Fruit fly (Drosophila melanogaster) whole organism, embryonic: ENCODE results near the gene CG2909.
A peak's percentile ranks its signal among the peaks of the same experiment; 100 is the strongest.

Experiments
- Antp ChIP-seq: fragments of 200-800 bp; sonication (Bioruptor generic); optimal IDR thresholded peaks from 3 replicates; lab custom pipeline; 2016; ENCODE audit warnings: missing biosample characterization, missing genetic modification characterization
- Awh ChIP-seq: fragments of 200-800 bp; sonication (Bioruptor generic); IDR thresholded peaks from 2 replicates; pipeline ENCODE4, ENCODE4 v1.3.6; 2022; ENCODE audit warnings: missing biosample characterization, missing genetic modification characterization
- B-H2 ChIP-seq: fragments of 200-800 bp; sonication (Bioruptor generic); optimal IDR thresholded peaks from 2 replicates; lab custom pipeline; 2018; ENCODE audit warnings: missing biosample characterization, mild to moderate bottlenecking, missing genetic modification characterization
- CG10543 ChIP-seq: fragments of 200-800 bp; sonication (Bioruptor generic); optimal IDR thresholded peaks from 3 replicates; lab custom pipeline; 2017; ENCODE audit warnings: missing biosample characterization, mild to moderate bottlenecking, missing genetic modification characterization, moderate library complexity
- CG12391 ChIP-seq: fragments of 200-800 bp; sonication (Bioruptor generic); optimal IDR thresholded peaks from 3 replicates; lab custom pipeline; 2018; ENCODE audit warnings: missing biosample characterization, mild to moderate bottlenecking, missing genetic modification characterization, moderate library complexity
- CG12659 ChIP-seq: fragments of 200-800 bp; sonication (Bioruptor generic); optimal IDR thresholded peaks from 3 replicates; lab custom pipeline; 2017; ENCODE audit warnings: mild to moderate bottlenecking, missing biosample characterization, missing genetic modification reagents, missing genetic modification characterization
- CG14441 ChIP-seq: fragments of 200-800 bp; sonication (Bioruptor generic); IDR thresholded peaks from 2 replicates; pipeline ENCODE4 v1.3.6; 2022; ENCODE audit warnings: missing biosample characterization, missing genetic modification characterization
- CG14667 ChIP-seq: fragments of 200-800 bp; sonication (Bioruptor generic); IDR thresholded peaks from 2 replicates; pipeline ENCODE4 v1.3.6; 2022; ENCODE audit warnings: missing biosample characterization, missing genetic modification characterization
- CG17186 ChIP-seq: fragments of 200-800 bp; sonication (Bioruptor generic); optimal IDR thresholded peaks from 3 replicates; lab custom pipeline; 2017; ENCODE audit warnings: missing biosample characterization, missing genetic modification reagents, missing genetic modification characterization
- CG17612 ChIP-seq: fragments of 200-800 bp; sonication (Bioruptor generic); IDR thresholded peaks from 2 replicates; pipeline ENCODE4 v1.3.6; 2022; ENCODE audit warnings: missing biosample characterization, missing genetic modification characterization
- CG1832 ChIP-seq: fragments of 200-800 bp; sonication (Bioruptor generic); optimal IDR thresholded peaks from 2 replicates; lab custom pipeline; 2017; ENCODE audit warnings: missing biosample characterization, mild to moderate bottlenecking, missing genetic modification characterization, inconsistent platforms
- CG30020 ChIP-seq: fragments of 200-800 bp; optimal IDR thresholded peaks from 2 replicates; lab custom pipeline; 2019; ENCODE audit warnings: missing biosample characterization, mild to moderate bottlenecking, missing genetic modification characterization, moderate library complexity
- CG4328 ChIP-seq: fragments of 200-800 bp; sonication (Bioruptor generic); optimal IDR thresholded peaks from 3 replicates; lab custom pipeline; 2017; ENCODE audit warnings: missing biosample characterization, missing genetic modification reagents, missing genetic modification characterization
- CG4617 ChIP-seq: fragments of 200-800 bp; sonication (Bioruptor generic); optimal IDR thresholded peaks from 3 replicates; lab custom pipeline; 2016; ENCODE audit warnings: missing biosample characterization, missing genetic modification characterization, borderline replicate concordance
- CG7372 ChIP-seq: fragments of 200-800 bp; sonication (Bioruptor generic); IDR thresholded peaks from 2 replicates; pipeline ENCODE4 v1.3.6; 2022; ENCODE audit warnings: missing biosample characterization, missing genetic modification characterization
- CG7839 ChIP-seq: fragments of 200-800 bp; sonication (Bioruptor generic); optimal IDR thresholded peaks from 3 replicates; lab custom pipeline; 2018; ENCODE audit warnings: missing biosample characterization, mild to moderate bottlenecking, missing genetic modification characterization, moderate library complexity
- CG9437 ChIP-seq: fragments of 200-800 bp; sonication (Bioruptor generic); optimal IDR thresholded peaks from 2 replicates; lab custom pipeline; 2018; ENCODE audit warnings: missing biosample characterization, mild to moderate bottlenecking, missing genetic modification characterization
- CTCF ChIP-seq: fragments of 200-800 bp; sonication (Bioruptor generic); optimal IDR thresholded peaks from 2 replicates; lab custom pipeline; 2017; ENCODE audit warnings: missing biosample characterization, mild to moderate bottlenecking, missing genetic modification characterization, moderate library complexity
- Dek ChIP-seq: fragments of 200-800 bp; sonication (Bioruptor generic); optimal IDR thresholded peaks from 3 replicates; lab custom pipeline; 2019; ENCODE audit warnings: missing biosample characterization, mild to moderate bottlenecking, missing genetic modification characterization, moderate library complexity
- Dip2 ChIP-seq: fragments of 200-800 bp; sonication (Bioruptor generic); IDR thresholded peaks from 2 replicates; pipeline ENCODE4 v1.3.6; 2022; ENCODE audit warnings: missing biosample characterization, missing genetic modification characterization
- Ets97D ChIP-seq: fragments of 200-800 bp; sonication (Bioruptor generic); optimal IDR thresholded peaks from 3 replicates; lab custom pipeline; 2016; ENCODE audit warnings: missing biosample characterization, missing genetic modification characterization
- Gug ChIP-seq: fragments of 200-800 bp; sonication (Bioruptor generic); IDR thresholded peaks from 4 replicates; pipeline ENCODE4 v1.3.6; 2022; ENCODE audit warnings: missing biosample characterization, missing genetic modification characterization
- HLHmδ ChIP-seq: fragments of 200-800 bp; sonication (Bioruptor generic); optimal IDR thresholded peaks from 2 replicates; lab custom pipeline; 2018; ENCODE audit warnings: missing biosample characterization, mild to moderate bottlenecking, missing genetic modification characterization, moderate library complexity
- Lpt ChIP-seq: fragments of >200 bp; optimal IDR thresholded peaks from 2 replicates; lab custom pipeline; 2018; ENCODE audit warnings: missing biosample characterization, missing genetic modification characterization
- Max ChIP-seq: fragments of 200-800 bp; sonication (Bioruptor generic); optimal IDR thresholded peaks from 2 replicates; lab custom pipeline; 2016; ENCODE audit warnings: missing biosample characterization, mild to moderate bottlenecking, missing genetic modification characterization
- Med ChIP-seq: fragments of 200-800 bp; sonication (Bioruptor generic); peaks from one replicate; lab custom pipeline; 2016; ENCODE audit warnings: missing biosample characterization, missing genetic modification characterization, mild to moderate bottlenecking, inconsistent platforms, moderate library complexity
- Mrtf ChIP-seq: fragments of 200-800 bp; sonication (Bioruptor generic); IDR thresholded peaks from 3 replicates; pipeline ENCODE4 v1.3.6; 2022; ENCODE audit warnings: missing biosample characterization, missing genetic modification characterization
- NC2α ChIP-seq: fragments of 200-800 bp; sonication (Bioruptor generic); optimal IDR thresholded peaks from 2 replicates; lab custom pipeline; 2016; ENCODE audit warnings: missing biosample characterization, missing genetic modification characterization
- Nf-YC ChIP-seq: fragments of 200-800 bp; optimal IDR thresholded peaks from 3 replicates; lab custom pipeline; 2019; ENCODE audit warnings: missing biosample characterization, mild to moderate bottlenecking, missing genetic modification characterization, moderate library complexity
- Stat92E ChIP-seq, 3 experiments: fragments of >200 bp in 2 of 3; fragments of 200-800 bp in 1 of 3; sonication (Bioruptor generic) in 1 of 3; optimal IDR thresholded peaks; 2 replicates each; lab custom pipeline; 2017 to 2019; ENCODE audit warnings: missing biosample characterization in 3 of 3, missing genetic modification characterization in 3 of 3, mild to moderate bottlenecking in 1 of 3, moderate library complexity in 1 of 3
- Taf1 ChIP-seq: fragments of 200-800 bp; sonication (Bioruptor generic); IDR thresholded peaks from 2 replicates; pipeline ENCODE4 v1.3.6; 2022; ENCODE audit warnings: missing biosample characterization, missing genetic modification characterization
- Trl ChIP-seq, 3 experiments: fragments of >200 bp in 2 of 3; fragments of 200-800 bp in 1 of 3; sonication (Bioruptor generic) in 1 of 3; optimal IDR thresholded peaks; 2 replicates in 1 of 3; 3 replicates in 2 of 3; lab custom pipeline; 2016 to 2017; ENCODE audit warnings: missing biosample characterization in 1 of 3, missing genetic modification characterization in 1 of 3
- Xrp1 ChIP-seq: fragments of 200-800 bp; sonication (Bioruptor generic); IDR thresholded peaks from 2 replicates; pipeline ENCODE4 v1.3.6; 2022; ENCODE audit warnings: missing biosample characterization, missing genetic modification characterization
- al ChIP-seq: fragments of 200-800 bp; sonication (Bioruptor generic); IDR thresholded peaks from 2 replicates; pipeline ENCODE4 v1.3.6; 2022; ENCODE audit warnings: missing biosample characterization, missing genetic modification characterization
- az2 ChIP-seq: fragments of 200-800 bp; sonication (Bioruptor generic); optimal IDR thresholded peaks from 3 replicates; lab custom pipeline; 2016; ENCODE audit warnings: missing biosample characterization, missing genetic modification characterization
- cas ChIP-seq: fragments of 200-800 bp; sonication (Bioruptor generic); IDR thresholded peaks from 2 replicates; pipeline ENCODE4 v1.3.6; 2022; ENCODE audit warnings: missing biosample characterization, missing genetic modification characterization
- crp ChIP-seq, 2 experiments: fragments of 200-800 bp; sonication (Bioruptor generic); optimal IDR thresholded peaks; 2 replicates in 1 of 2; 3 replicates in 1 of 2; lab custom pipeline; 2017; ENCODE audit warnings: missing biosample characterization in 2 of 2, missing genetic modification characterization in 2 of 2, mild to moderate bottlenecking in 1 of 2, moderate library complexity in 1 of 2
- dm ChIP-seq: fragments of 200-800 bp; sonication (Bioruptor generic); optimal IDR thresholded peaks from 3 replicates; lab custom pipeline; 2016; ENCODE audit warnings: missing biosample characterization, missing genetic modification characterization
- ewg ChIP-seq: fragments of 200-800 bp; sonication (Bioruptor generic); optimal IDR thresholded peaks from 3 replicates; lab custom pipeline; 2017; ENCODE audit warnings: mild to moderate bottlenecking, missing biosample characterization, missing genetic modification reagents, missing genetic modification characterization
- grn ChIP-seq: fragments of 200-800 bp; sonication (Bioruptor generic); optimal IDR thresholded peaks from 3 replicates; lab custom pipeline; 2017; ENCODE audit warnings: missing biosample characterization, missing genetic modification characterization
- gt ChIP-seq: fragments of 200-800 bp; sonication (Bioruptor generic); IDR thresholded peaks from 2 replicates; pipeline ENCODE4 v1.3.6; 2022; ENCODE audit warnings: missing biosample characterization, missing genetic modification characterization
- hth ChIP-seq: fragments of >200 bp; optimal IDR thresholded peaks from 2 replicates; lab custom pipeline; 2017; ENCODE audit warnings: inconsistent platforms
- jigr1 ChIP-seq: fragments of 200-800 bp; sonication (Bioruptor generic); IDR thresholded peaks from 3 replicates; pipeline ENCODE4 v1.3.6; 2022; ENCODE audit warnings: missing biosample characterization, missing genetic modification characterization
- lilli ChIP-seq: fragments of 200-800 bp; sonication (Bioruptor generic); optimal IDR thresholded peaks from 3 replicates; lab custom pipeline; 2016; ENCODE audit warnings: missing biosample characterization, missing genetic modification characterization
- lola ChIP-seq, 3 experiments: fragments of >200 bp in 2 of 3; fragments of 200-800 bp in 1 of 3; sonication (Bioruptor generic) in 1 of 3; optimal IDR thresholded peaks; 2 replicates each; lab custom pipeline; 2017 to 2019; ENCODE audit warnings: missing biosample characterization in 3 of 3, missing genetic modification characterization in 3 of 3, mild to moderate bottlenecking in 1 of 3, moderate library complexity in 1 of 3
- onecut ChIP-seq: fragments of 200-800 bp; sonication (Bioruptor generic); IDR thresholded peaks from 2 replicates; pipeline ENCODE4 v1.3.6; 2022; ENCODE audit warnings: missing biosample characterization, missing genetic modification characterization
- prd ChIP-seq, 3 experiments: fragments of >200 bp in 2 of 3; fragments of 200-800 bp in 1 of 3; sonication (Bioruptor generic) in 1 of 3; optimal IDR thresholded peaks in 2 of 3; IDR thresholded peaks in 1 of 3; 2 replicates in 2 of 3; 3 replicates in 1 of 3; pipeline versions ENCODE4 v1.3.6 to Lab custom; 2017 to 2022; ENCODE audit warnings: missing biosample characterization in 1 of 3, missing genetic modification characterization in 1 of 3
- run ChIP-seq: fragments of 200-800 bp; sonication (Bioruptor generic); optimal IDR thresholded peaks from 3 replicates; lab custom pipeline; 2018; ENCODE audit warnings: missing biosample characterization, mild to moderate bottlenecking, missing genetic modification characterization
- zen2 ChIP-seq: fragments of 200-800 bp; sonication (Bioruptor generic); IDR thresholded peaks from 3 replicates; pipeline ENCODE4 v1.3.6; 2022; ENCODE audit warnings: missing biosample characterization, missing genetic modification characterization; ENCODE audit not compliant: partially characterized antibody

CG2909 gene

dm6 chrX:10325567-10326345 lies 508 bp upstream of the CG2909 start, which contains the start of gene alpha-Man-Ia (continued):
- no peak; the same call in 1 of the 2 replicates for TF ChIP-seq onecut (GFP tag; lab: Robert Waterston, UW)
- TF ChIP-seq prd (optimal IDR thresholded peaks at IDR 0.05; lab: Kevin White, UChicago): no peak
- TF ChIP-seq prd (GFP tag; IDR thresholded peaks at IDR 0.05; lab: Robert Waterston, UW): no peak
- TF ChIP-seq HLHmδ (GFP tag; lab: Kevin White, UChicago): no peak
- TF ChIP-seq CG12659 (GFP tag; lab: Kevin White, UChicago): peak; percentile 55
- TF ChIP-seq gt: no peak
- TF ChIP-seq Gug: 0 out of 4 replicates have a peak, but pooled peaks have one; percentile 37
- peak; percentile 65 for TF ChIP-seq CG4617 (GFP tag; lab: Kevin White, UChicago)
- TF ChIP-seq Dip2 (GFP tag; lab: Robert Waterston, UW): no peak
- peak; percentile 49 for TF ChIP-seq Antp
- TF ChIP-seq Xrp1 (GFP tag; lab: Robert Waterston, UW): 0 out of 2 replicates have a peak, but pooled peaks have one; percentile 9
- TF ChIP-seq Stat92E (GFP tag; optimal IDR thresholded peaks at IDR 0.05; lab: Kevin White, UChicago): no peak
- no peak for TF ChIP-seq jigr1 (GFP tag; lab: Robert Waterston, UW)
- TF ChIP-seq CG9437 (GFP tag; lab: Kevin White, UChicago): peak; percentile 2
- peak; percentile 26 for TF ChIP-seq B-H2 (GFP tag; lab: Kevin White, UChicago)
- TF ChIP-seq CG4328 (GFP tag; lab: Kevin White, UChicago): no peak
- TF ChIP-seq CG17186 (GFP tag; lab: Kevin White, UChicago): no peak
- TF ChIP-seq grn (GFP tag; lab: Kevin White, UChicago): no peak
- no peak for TF ChIP-seq cas (GFP tag; lab: Robert Waterston, UW)
- peak; percentile 34 for TF ChIP-seq CG12391
- peak in 1 of 3 experiments; percentile 20 for TF ChIP-seq lola (GFP tag; optimal IDR thresholded peaks at IDR 0.05; lab: Kevin White, UChicago)
- TF ChIP-seq NC2α (GFP tag; lab: Kevin White, UChicago): no peak
- TF ChIP-seq CG1832 (GFP tag; lab: Kevin White, UChicago): peak; percentile 76
- TF ChIP-seq CG17612: no peak
- TF ChIP-seq Max (GFP tag; lab: Kevin White, UChicago): peak; percentile 31
- TF ChIP-seq run: no peak
- peak; percentile 33 for TF ChIP-seq lilli (GFP tag; lab: Kevin White, UChicago)
- no peak for TF ChIP-seq al (GFP tag; lab: Robert Waterston, UW)
- TF ChIP-seq ewg (GFP tag; lab: Kevin White, UChicago): peak; percentile 1
- peak; percentile 75 for TF ChIP-seq Med (GFP tag; lab: Kevin White, UChicago)
- TF ChIP-seq Taf1: no peak
- peak; percentile 7 for TF ChIP-seq az2 (GFP tag; lab: Kevin White, UChicago)
- no peak for TF ChIP-seq zen2 (GFP tag; lab: Robert Waterston, UW)
- peak; percentile 37 for TF ChIP-seq CG10543 (GFP tag; lab: Kevin White, UChicago)
- TF ChIP-seq Ets97D (GFP tag; lab: Kevin White, UChicago): peak; percentile 62
- TF ChIP-seq CTCF: peak; percentile 41
- TF ChIP-seq CG7372 (GFP tag; lab: Robert Waterston, UW): no peak
- no peak for TF ChIP-seq CG14667 (GFP tag; lab: Robert Waterston, UW)
- peak in 1 of 2 experiments; percentile 27 for TF ChIP-seq crp (GFP tag; optimal IDR thresholded peaks at IDR 0.05; lab: Kevin White, UChicago)
- TF ChIP-seq CG30020 (tag; lab: Kevin White, UChicago): peak; percentile 24
- TF ChIP-seq hth (lab: Kevin White, UChicago): no peak
- TF ChIP-seq Lpt (GFP tag; lab: Kevin White, UChicago): no peak
- no peak for TF ChIP-seq Awh
- peak; percentile 14 for TF ChIP-seq Nf-YC (tag; lab: Kevin White, UChicago)
- TF ChIP-seq dm: peak; percentile 43
- TF ChIP-seq Mrtf (GFP tag; lab: Robert Waterston, UW): no peak
- TF ChIP-seq CG7839 (tag; lab: Kevin White, UChicago): peak; percentile 36
- peak; percentile 18 for TF ChIP-seq Dek (tag; lab: Kevin White, UChicago)
- no peak for TF ChIP-seq CG14441 (GFP tag; lab: Robert Waterston, UW)
- TF ChIP-seq Trl (optimal IDR thresholded peaks at IDR 0.05; lab: Kevin White, UChicago): peak in 1 of 2 experiments; percentile 77
- peak; percentile 10 for TF ChIP-seq Trl (GFP tag; optimal IDR thresholded peaks at IDR 0.05; lab: Kevin White, UChicago)
